Fruit fly (Drosophila melanogaster) whole organism, embryonic: Measurements from ENCODE around the gene CG13070.

Experiments
- CG10431 ChIP-seq: fragments of 200-800 bp; sonication (Bioruptor generic); optimal IDR thresholded peaks from 3 replicates; lab custom pipeline; 2018; ENCODE audit warnings: missing biosample characterization, mild to moderate bottlenecking, missing genetic modification characterization
- CG10979 ChIP-seq: fragments of 200-800 bp; sonication (Bioruptor generic); optimal IDR thresholded peaks from 2 replicates; lab custom pipeline; 2018; ENCODE audit warnings: missing biosample characterization, mild to moderate bottlenecking, missing genetic modification characterization, moderate library complexity
- CG11560 ChIP-seq: fragments of 200-800 bp; sonication (Bioruptor generic); IDR thresholded peaks from 3 replicates; pipeline ENCODE4 v1.3.6; 2022; ENCODE audit warnings: missing biosample characterization, missing genetic modification characterization
- CG12104 ChIP-seq: fragments of 200-800 bp; sonication (Bioruptor generic); optimal IDR thresholded peaks from 3 replicates; lab custom pipeline; 2016; ENCODE audit warnings: missing biosample characterization, missing genetic modification characterization
- CG13624 ChIP-seq: fragments of 200-800 bp; sonication (Bioruptor generic); optimal IDR thresholded peaks from 2 replicates; lab custom pipeline; 2016; ENCODE audit warnings: missing biosample characterization, missing genetic modification characterization
- CG15601 ChIP-seq: fragments of 200-800 bp; sonication (Bioruptor generic); optimal IDR thresholded peaks from 3 replicates; lab custom pipeline; 2019; ENCODE audit warnings: missing biosample characterization, mild to moderate bottlenecking, missing genetic modification characterization, moderate library complexity
- CG17186 ChIP-seq: fragments of 200-800 bp; sonication (Bioruptor generic); optimal IDR thresholded peaks from 3 replicates; lab custom pipeline; 2017; ENCODE audit warnings: missing biosample characterization, missing genetic modification reagents, missing genetic modification characterization
- CG17359 ChIP-seq: fragments of 200-800 bp; sonication (Bioruptor generic); optimal IDR thresholded peaks from 3 replicates; lab custom pipeline; 2018; ENCODE audit warnings: missing biosample characterization, mild to moderate bottlenecking, missing genetic modification characterization, moderate library complexity
- CG17829 ChIP-seq: fragments of 200-800 bp; optimal IDR thresholded peaks from 2 replicates; lab custom pipeline; 2019; ENCODE audit warnings: missing biosample characterization, mild to moderate bottlenecking, missing genetic modification characterization, moderate library complexity
- CG17912 ChIP-seq: fragments of 200-800 bp; sonication (Bioruptor generic); optimal IDR thresholded peaks from 2 replicates; lab custom pipeline; 2018; ENCODE audit warnings: missing biosample characterization, mild to moderate bottlenecking, missing genetic modification characterization
- CG2889 ChIP-seq: fragments of 200-800 bp; sonication (Bioruptor generic); IDR thresholded peaks from 3 replicates; pipeline ENCODE4 v1.3.6; 2022; ENCODE audit warnings: missing biosample characterization, missing genetic modification characterization
- CG33213 ChIP-seq: fragments of 200-800 bp; sonication (Bioruptor generic); optimal IDR thresholded peaks from 3 replicates; lab custom pipeline; 2016; ENCODE audit warnings: missing biosample characterization, missing genetic modification characterization
- CG3995 ChIP-seq: fragments of 200-800 bp; sonication (Bioruptor generic); optimal IDR thresholded peaks from 3 replicates; lab custom pipeline; 2016; ENCODE audit warnings: missing biosample characterization, missing genetic modification characterization
- CG4617 ChIP-seq: fragments of 200-800 bp; sonication (Bioruptor generic); optimal IDR thresholded peaks from 3 replicates; lab custom pipeline; 2016; ENCODE audit warnings: missing biosample characterization, missing genetic modification characterization, borderline replicate concordance
- CG6791 ChIP-seq: fragments of 200-800 bp; sonication (Bioruptor generic); IDR thresholded peaks from 3 replicates; pipeline ENCODE4 v1.3.6; 2022; ENCODE audit warnings: missing biosample characterization, missing genetic modification characterization; ENCODE audit not compliant: partially characterized antibody
- CG7928 ChIP-seq: fragments of 200-800 bp; sonication (Bioruptor generic); optimal IDR thresholded peaks from 2 replicates; lab custom pipeline; 2017; ENCODE audit warnings: missing biosample characterization, mild to moderate bottlenecking, missing genetic modification characterization
- CG7987 ChIP-seq: fragments of 200-800 bp; sonication (Bioruptor generic); optimal IDR thresholded peaks from 2 replicates; lab custom pipeline; 2018; ENCODE audit warnings: missing biosample characterization, mild to moderate bottlenecking, missing genetic modification characterization, moderate library complexity
- CG8089 ChIP-seq: fragments of 200-800 bp; sonication (Bioruptor generic); optimal IDR thresholded peaks from 3 replicates; lab custom pipeline; 2016; ENCODE audit warnings: missing biosample characterization, missing genetic modification characterization
- CoRest ChIP-seq: fragments of 200-800 bp; sonication (Bioruptor generic); optimal IDR thresholded peaks from 3 replicates; lab custom pipeline; 2018; ENCODE audit warnings: missing biosample characterization, mild to moderate bottlenecking, missing genetic modification characterization, moderate library complexity
- Deaf1 ChIP-seq: fragments of 200-800 bp; optimal IDR thresholded peaks from 3 replicates; lab custom pipeline; 2019; ENCODE audit warnings: missing biosample characterization, mild to moderate bottlenecking, missing genetic modification characterization, moderate library complexity
- Ets65A ChIP-seq: fragments of 200-800 bp; sonication (Bioruptor generic); peaks from one replicate; lab custom pipeline; 2016; ENCODE audit warnings: missing biosample characterization, missing genetic modification characterization
- HLH54F ChIP-seq: fragments of 200-800 bp; sonication (Bioruptor generic); optimal IDR thresholded peaks from 3 replicates; lab custom pipeline; 2016; ENCODE audit warnings: missing biosample characterization, missing genetic modification characterization
- HmgD ChIP-seq: fragments of 200-800 bp; sonication (Bioruptor generic); optimal IDR thresholded peaks from 3 replicates; lab custom pipeline; 2016; ENCODE audit warnings: missing biosample characterization, missing genetic modification characterization
- HmgZ ChIP-seq: fragments of 200-800 bp; sonication (Bioruptor generic); optimal IDR thresholded peaks from 2 replicates; lab custom pipeline; 2018; ENCODE audit warnings: missing biosample characterization, mild to moderate bottlenecking, missing genetic modification characterization
- Kr ChIP-seq: fragments of 200-800 bp; sonication (Bioruptor generic); optimal IDR thresholded peaks from 2 replicates; lab custom pipeline; 2017; ENCODE audit warnings: missing biosample characterization, mild to moderate bottlenecking, missing genetic modification characterization
- Lhr ChIP-seq: fragments of 200-800 bp; sonication (Bioruptor generic); optimal IDR thresholded peaks from 3 replicates; lab custom pipeline; 2017; ENCODE audit warnings: mild to moderate bottlenecking, missing biosample characterization, missing genetic modification reagents, missing genetic modification characterization
- MESR4 ChIP-seq: fragments of 200-800 bp; sonication (Bioruptor generic); optimal IDR thresholded peaks from 2 replicates; lab custom pipeline; 2018; ENCODE audit warnings: missing biosample characterization, mild to moderate bottlenecking, missing genetic modification characterization, moderate library complexity
- NC2α ChIP-seq: fragments of 200-800 bp; sonication (Bioruptor generic); optimal IDR thresholded peaks from 2 replicates; lab custom pipeline; 2016; ENCODE audit warnings: missing biosample characterization, missing genetic modification characterization
- Pdp1 ChIP-seq, 2 experiments: fragments of 200-800 bp; sonication (Bioruptor generic); optimal IDR thresholded peaks; 3 replicates each; lab custom pipeline; 2016; ENCODE audit warnings: missing biosample characterization in 2 of 2, missing genetic modification characterization in 2 of 2, mild to moderate bottlenecking in 1 of 2, moderate library complexity in 1 of 2
- Ravus ChIP-seq: fragments of 200-800 bp; sonication (Bioruptor generic); IDR thresholded peaks from 2 replicates; pipeline ENCODE4 v1.3.6; 2022; ENCODE audit warnings: missing biosample characterization, missing genetic modification characterization
- Sin3A ChIP-seq: fragments of >200 bp; optimal IDR thresholded peaks from 2 replicates; lab custom pipeline; 2018
- Xrp1 ChIP-seq: fragments of 200-800 bp; sonication (Bioruptor generic); IDR thresholded peaks from 2 replicates; pipeline ENCODE4 v1.3.6; 2022; ENCODE audit warnings: missing biosample characterization, missing genetic modification characterization
- YL-1 ChIP-seq: fragments of 200-800 bp; sonication (Bioruptor generic); optimal IDR thresholded peaks from 3 replicates; lab custom pipeline; 2017; ENCODE audit warnings: missing biosample characterization, mild to moderate bottlenecking, missing genetic modification characterization
- bbx ChIP-seq: fragments of 200-800 bp; sonication (Bioruptor generic); IDR thresholded peaks from 2 replicates; pipeline ENCODE4 v1.3.6; 2022; ENCODE audit warnings: missing biosample characterization, missing genetic modification characterization; ENCODE audit not compliant: partially characterized antibody
- bcd ChIP-seq: fragments of 200-800 bp; sonication (Bioruptor generic); optimal IDR thresholded peaks from 2 replicates; lab custom pipeline; 2017; ENCODE audit warnings: missing biosample characterization, mild to moderate bottlenecking, missing genetic modification characterization
- chif ChIP-seq, 2 experiments: fragments of 200-800 bp; sonication (Bioruptor generic); optimal IDR thresholded peaks; 3 replicates each; lab custom pipeline; 2016; ENCODE audit warnings: missing biosample characterization in 2 of 2, missing genetic modification characterization in 2 of 2
- dm ChIP-seq: fragments of 200-800 bp; sonication (Bioruptor generic); optimal IDR thresholded peaks from 3 replicates; lab custom pipeline; 2016; ENCODE audit warnings: missing biosample characterization, missing genetic modification characterization
- hbn ChIP-seq: fragments of 200-800 bp; sonication (Bioruptor generic); IDR thresholded peaks from 2 replicates; pipeline ENCODE4 v1.3.6; 2022; ENCODE audit warnings: missing biosample characterization, missing genetic modification characterization; ENCODE audit not compliant: partially characterized antibody
- her ChIP-seq: fragments of 200-800 bp; sonication (Bioruptor generic); optimal IDR thresholded peaks from 2 replicates; lab custom pipeline; 2016; ENCODE audit warnings: missing biosample characterization, missing genetic modification characterization
- knrl ChIP-seq: fragments of 200-800 bp; sonication (Bioruptor generic); IDR thresholded peaks from 3 replicates; pipeline ENCODE4 v1.3.6; 2022; ENCODE audit warnings: missing biosample characterization, missing genetic modification characterization; ENCODE audit not compliant: partially characterized antibody
- nau ChIP-seq: fragments of 200-800 bp; sonication (Bioruptor generic); optimal IDR thresholded peaks from 3 replicates; lab custom pipeline; 2017; ENCODE audit warnings: missing biosample characterization, mild to moderate bottlenecking, missing genetic modification characterization, missing genetic modification reagents
- nerfin-1 ChIP-seq: fragments of 200-800 bp; sonication (Bioruptor generic); optimal IDR thresholded peaks from 3 replicates; lab custom pipeline; 2019; ENCODE audit warnings: missing biosample characterization, mild to moderate bottlenecking, missing genetic modification characterization, moderate library complexity
- onecut ChIP-seq: fragments of 200-800 bp; sonication (Bioruptor generic); IDR thresholded peaks from 2 replicates; pipeline ENCODE4 v1.3.6; 2022; ENCODE audit warnings: missing biosample characterization, missing genetic modification characterization
- pan ChIP-seq, 4 experiments: fragments of >200 bp in 3 of 4; fragments of 200-800 bp in 1 of 4; sonication (Bioruptor generic) in 1 of 4; optimal IDR thresholded peaks in 3 of 4; IDR thresholded peaks in 1 of 4; 2 replicates each; pipeline versions ENCODE4 v1.3.6 to Lab custom; 2017 to 2022; ENCODE audit warnings: missing biosample characterization in 2 of 4, missing genetic modification characterization in 2 of 4, mixed read lengths in 1 of 4
- pzg ChIP-seq: fragments of 200-800 bp; sonication (Bioruptor generic); optimal IDR thresholded peaks from 3 replicates; lab custom pipeline; 2018; ENCODE audit warnings: missing biosample characterization, mild to moderate bottlenecking, missing genetic modification characterization, moderate library complexity
- shn ChIP-seq: fragments of 200-800 bp; sonication (Bioruptor generic); optimal IDR thresholded peaks from 3 replicates; lab custom pipeline; 2016; ENCODE audit warnings: missing biosample characterization, missing genetic modification characterization
- stwl ChIP-seq: fragments of 200-800 bp; sonication (Bioruptor generic); optimal IDR thresholded peaks from 3 replicates; lab custom pipeline; 2018; ENCODE audit warnings: missing biosample characterization, mild to moderate bottlenecking, missing genetic modification characterization, moderate library complexity
- usp ChIP-seq: fragments of >200 bp; optimal IDR thresholded peaks from 2 replicates; lab custom pipeline; 2017; ENCODE audit warnings: missing biosample characterization, missing genetic modification characterization
- yki ChIP-seq: fragments of >200 bp; optimal IDR thresholded peaks from 3 replicates; lab custom pipeline; 2018
- zen ChIP-seq: fragments of 200-800 bp; sonication (Bioruptor generic); optimal IDR thresholded peaks from 3 replicates; lab custom pipeline; 2018; ENCODE audit warnings: missing biosample characterization, mild to moderate bottlenecking, missing genetic modification characterization, moderate library complexity

Gene CG13070

dm6 chr3L:16231857-16232256 is 31.3 kb upstream of the CG13070 start, which contains the start of the genes PDCD-5 and MED10 (continued):
- TF ChIP-seq bbx (GFP tag; lab: Robert Waterston, UW), result 0 out of 2 replicates have a peak, but pooled peaks have one; percentile 28
- TF ChIP-seq Sin3A (lab: Kevin White, UChicago), result peak; percentile 72
- no peak for TF ChIP-seq HLH54F (GFP tag; lab: Kevin White, UChicago)
- no peak for TF ChIP-seq usp (GFP tag; lab: Kevin White, UChicago)
- TF ChIP-seq CG2889 (GFP tag; lab: Robert Waterston, UW), result no peak
- no peak for TF ChIP-seq CG12104 (GFP tag; lab: Kevin White, UChicago)
- peak; percentile 55 for TF ChIP-seq CG7987 (GFP tag; lab: Kevin White, UChicago)
- TF ChIP-seq CG10431 (GFP tag; lab: Kevin White, UChicago), result no peak
- no peak for TF ChIP-seq Ets65A (GFP tag; lab: Kevin White, UChicago)
- TF ChIP-seq pzg (GFP tag; lab: Kevin White, UChicago), result peak; percentile 93
- no peak for TF ChIP-seq shn
- no peak for TF ChIP-seq nau (GFP tag; lab: Kevin White, UChicago)
- peak; percentile 18 for TF ChIP-seq Lhr (GFP tag; lab: Kevin White, UChicago)
- peak; percentile 77 for TF ChIP-seq HmgZ (tag; lab: Kevin White, UChicago)
- TF ChIP-seq CG17359 (tag; lab: Kevin White, UChicago), result peak; percentile 45
- peak; percentile 10 for TF ChIP-seq CG13624
- peak; percentile 28 for TF ChIP-seq CG17829 (tag; lab: Kevin White, UChicago)
- TF ChIP-seq CG17186, result peak; percentile 62
- peak in 1 of 2 experiments; percentile 56 for TF ChIP-seq Pdp1 (GFP tag; optimal IDR thresholded peaks at IDR 0.05; lab: Kevin White, UChicago)
- TF ChIP-seq CG10979 (tag; lab: Kevin White, UChicago), result peak; percentile 3
- TF ChIP-seq onecut, result no peak
- no peak for TF ChIP-seq NC2α (GFP tag; lab: Kevin White, UChicago)
- TF ChIP-seq Ravus, result no peak
- peak; percentile 96 for TF ChIP-seq YL-1
- TF ChIP-seq nerfin-1 (tag; lab: Kevin White, UChicago), result peak; percentile 64
- TF ChIP-seq Xrp1 (GFP tag; lab: Robert Waterston, UW), result no peak
- TF ChIP-seq CG11560 (tag; lab: Robert Waterston, UW), result peak; percentile 90
- peak; percentile 58 for TF ChIP-seq Deaf1
- peak; percentile 94 for TF ChIP-seq stwl (tag; lab: Kevin White, UChicago)
- TF ChIP-seq CG8089, result no peak
- TF ChIP-seq CG3995, result peak; percentile 69
- TF ChIP-seq MESR4 (GFP tag; lab: Kevin White, UChicago), result peak; percentile 92
- TF ChIP-seq CG7928, result peak; percentile 97
- peak; percentile 47 for TF ChIP-seq CoRest (tag; lab: Kevin White, UChicago)
- TF ChIP-seq yki (lab: Kevin White, UChicago), result no peak
- peak; percentile 59 for TF ChIP-seq bcd
- peak; percentile 16 for TF ChIP-seq CG33213 (GFP tag; lab: Kevin White, UChicago)
- no peak for TF ChIP-seq pan (optimal IDR thresholded peaks at IDR 0.05; lab: Kevin White, UChicago)
- no peak for TF ChIP-seq pan (GFP tag; optimal IDR thresholded peaks at IDR 0.05 in 1 of 2, IDR thresholded peaks at IDR 0.05 in 1 of 2)
- TF ChIP-seq hbn (GFP tag; lab: Robert Waterston, UW), result no peak; the same call in 1 of the 2 replicates
- peak; percentile 36 for TF ChIP-seq zen
- TF ChIP-seq CG4617 (GFP tag; lab: Kevin White, UChicago), result peak; percentile 100
- peak; percentile 32; the same call in 2 of the 3 replicates for TF ChIP-seq CG6791 (GFP tag; lab: Robert Waterston, UW)
- TF ChIP-seq knrl (GFP tag; lab: Robert Waterston, UW), result peak; percentile 30; the same call in 1 of the 3 replicates
- TF ChIP-seq chif (GFP tag; optimal IDR thresholded peaks at IDR 0.05; lab: Kevin White, UChicago), result peak in 1 of 2 experiments; percentile 13
- no peak for TF ChIP-seq Kr (GFP tag; lab: Kevin White, UChicago)
- peak; percentile 35 for TF ChIP-seq HmgD (GFP tag; lab: Kevin White, UChicago)
- no peak for TF ChIP-seq CG15601 (tag; lab: Kevin White, UChicago)
- peak; percentile 55 for TF ChIP-seq CG17912
- TF ChIP-seq her (GFP tag; lab: Kevin White, UChicago), result peak; percentile 100
- TF ChIP-seq dm (GFP tag; lab: Kevin White, UChicago), result peak; percentile 70
